Worm (Caenorhabditis elegans): Measurements from ENCODE around the gene T06D8.2.

T06D8.2 gene

ce11 chrII:11236274-11236673 is 9.8 kb downstream of the T06D8.2 start, which contains the start of gene cchl-1:
Gene cchl-1 (minus strand): TSS chrII:11236387.
- TF ChIP-seq unc-62 (GFP tag; optimal IDR thresholded peaks at IDR 0.05), result no peak

- no peak for TF ChIP-seq unc-62 (GFP tag; optimal IDR thresholded peaks at IDR 0.05)
Observed at ce11 chrII:11237099-11237498, 10.6 kb downstream of the T06D8.2 start, which contains the start of gene fndc-1. Gene fndc-1 (minus strand): TSS chrII:11237325.

ce11 chrII:11238869-11239647 is 12.6 kb downstream of the T06D8.2 start, which contains the start of the genes rpn-9 and T06D8.9:
Gene rpn-9 (minus strand): TSS chrII:11238919.
Gene T06D8.9 (plus strand): TSS chrII:11239597.
- no peak for TF ChIP-seq unc-62 (GFP tag; optimal IDR thresholded peaks at IDR 0.05)

DNA sequence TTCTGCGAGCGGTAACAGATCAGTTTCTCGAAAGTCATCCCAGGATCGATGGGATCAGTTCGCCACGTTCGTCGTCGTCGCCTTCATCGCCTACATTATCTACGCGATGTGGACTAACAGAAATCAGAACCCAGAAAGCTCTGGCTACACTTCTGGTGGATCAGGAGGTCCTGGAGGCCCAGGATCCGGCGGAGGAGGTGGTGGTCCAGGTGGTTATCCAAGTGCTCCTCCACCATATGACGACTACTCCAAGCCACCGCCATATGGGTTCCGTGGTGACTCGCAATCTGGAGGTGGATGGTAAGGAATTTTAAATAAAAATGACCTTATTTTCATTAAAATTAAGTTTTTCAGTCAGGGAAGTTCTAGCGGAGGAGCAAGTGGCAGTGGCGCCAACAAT is 13.7 kb downstream of the T06D8.2 start:
- TF ChIP-seq unc-62 (GFP tag; optimal IDR thresholded peaks at IDR 0.05), result no peak

- no peak for TF ChIP-seq unc-62 (GFP tag; optimal IDR thresholded peaks at IDR 0.05)
Observed at ce11 chrII:11240963-11241362, 14.5 kb downstream of the T06D8.2 start.

DNA sequence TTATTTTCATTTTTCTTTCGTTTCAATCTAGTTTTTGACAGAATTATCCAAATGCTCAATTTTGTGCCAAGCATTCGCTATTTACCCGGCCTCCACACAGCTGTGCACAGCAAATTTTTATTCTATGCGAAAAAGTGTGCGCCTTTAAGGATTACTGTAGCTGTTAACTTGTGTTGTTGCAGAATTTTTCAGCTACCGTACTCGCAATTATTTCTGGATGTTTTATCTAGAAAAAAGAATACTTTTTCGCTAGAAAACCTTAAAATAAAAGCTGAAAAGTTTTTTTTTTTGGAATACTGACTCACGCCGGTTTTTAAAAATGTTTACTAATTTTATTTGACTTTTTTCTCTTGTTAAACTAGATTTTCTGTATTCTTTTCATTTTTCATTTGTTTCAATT is 15.0 kb downstream of the T06D8.2 start:
- no peak for TF ChIP-seq unc-62 (GFP tag; optimal IDR thresholded peaks at IDR 0.05)

- TF ChIP-seq unc-62 (GFP tag; optimal IDR thresholded peaks at IDR 0.05), result no peak
Observed at ce11 chrII:11242918-11243317, 16.4 kb downstream of the T06D8.2 start.

- TF ChIP-seq unc-62 (GFP tag; optimal IDR thresholded peaks at IDR 0.05), result no peak
Observed at ce11 chrII:11246506-11246905, 20.0 kb downstream of the T06D8.2 start.

- no peak for TF ChIP-seq unc-62 (GFP tag; optimal IDR thresholded peaks at IDR 0.05)
Observed at ce11 chrII:11247414-11247813, 20.9 kb downstream of the T06D8.2 start, which contains the start of gene T06D8.10. Gene T06D8.10 (minus strand): TSS chrII:11247514.

DNA sequence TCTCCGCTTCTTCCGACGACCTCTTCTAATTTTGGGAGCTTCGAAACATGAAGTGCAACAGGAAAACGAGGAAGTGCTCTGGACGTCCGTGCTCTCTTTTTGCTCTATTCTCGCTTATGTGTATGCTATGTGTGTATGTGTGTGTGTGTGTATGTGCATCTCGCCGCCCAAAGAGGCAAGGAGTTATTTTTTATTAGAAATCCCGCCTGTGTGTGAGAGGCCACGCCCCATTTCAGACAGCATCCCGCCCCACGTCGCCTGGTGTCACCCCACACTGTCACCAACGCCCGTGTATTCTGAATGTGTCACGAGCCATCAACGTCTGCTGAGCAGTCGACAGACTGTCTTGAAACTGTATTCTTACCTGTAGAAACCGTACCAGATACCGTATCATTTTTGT is 29.1 kb downstream of the T06D8.2 start, which contains the start of gene T05B9.2:
Gene T05B9.2, plus strand, starts transcription at position 301 of the 400 bp plus-strand sequence.
- TF ChIP-seq unc-62 (GFP tag; optimal IDR thresholded peaks at IDR 0.05), result no peak

DNA sequence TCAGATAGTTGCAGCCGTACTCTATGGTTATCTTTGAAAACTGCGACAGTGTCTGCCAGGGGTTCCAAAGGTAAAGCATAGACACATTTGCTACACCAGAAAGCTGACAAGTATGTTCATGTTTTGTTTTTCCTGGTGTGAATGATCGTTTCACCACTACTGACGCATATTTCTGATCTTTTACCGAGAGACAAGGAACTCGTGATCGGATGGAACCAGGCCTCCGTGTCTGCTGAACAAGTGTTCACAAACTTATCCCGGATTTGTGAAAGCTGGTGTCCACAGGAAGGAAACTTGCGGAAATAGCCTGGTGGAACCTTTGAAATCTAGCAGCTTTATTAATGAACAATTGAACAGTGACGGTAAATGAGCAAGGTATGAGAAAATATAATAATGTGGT is 33.3 kb downstream of the T06D8.2 start:
- no peak for TF ChIP-seq unc-62 (GFP tag; optimal IDR thresholded peaks at IDR 0.05)

DNA sequence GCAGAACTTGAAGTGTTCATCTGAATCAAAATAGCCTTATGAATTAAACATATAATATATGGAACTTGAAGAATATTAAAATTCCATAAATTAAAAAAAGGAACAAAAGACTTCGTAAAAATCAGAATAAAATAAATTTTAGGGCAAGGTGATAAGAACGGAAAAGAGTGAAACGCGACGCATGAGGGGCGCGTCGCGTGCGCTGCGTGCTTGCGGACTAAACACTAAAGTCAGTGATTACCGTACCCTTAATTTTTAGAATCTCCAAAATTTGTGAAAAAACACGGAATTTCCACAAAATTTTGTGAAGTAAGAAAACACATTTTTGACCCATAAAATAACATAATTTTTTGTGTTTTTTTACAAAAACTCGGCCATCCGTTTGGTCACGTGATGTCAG is 34.7 kb downstream of the T06D8.2 start, which contains the start of gene T05B9.1:
Gene T05B9.1, minus strand, starts transcription at position 20 of the 400 bp plus-strand sequence.
- no peak for TF ChIP-seq unc-62 (GFP tag; optimal IDR thresholded peaks at IDR 0.05)

DNA sequence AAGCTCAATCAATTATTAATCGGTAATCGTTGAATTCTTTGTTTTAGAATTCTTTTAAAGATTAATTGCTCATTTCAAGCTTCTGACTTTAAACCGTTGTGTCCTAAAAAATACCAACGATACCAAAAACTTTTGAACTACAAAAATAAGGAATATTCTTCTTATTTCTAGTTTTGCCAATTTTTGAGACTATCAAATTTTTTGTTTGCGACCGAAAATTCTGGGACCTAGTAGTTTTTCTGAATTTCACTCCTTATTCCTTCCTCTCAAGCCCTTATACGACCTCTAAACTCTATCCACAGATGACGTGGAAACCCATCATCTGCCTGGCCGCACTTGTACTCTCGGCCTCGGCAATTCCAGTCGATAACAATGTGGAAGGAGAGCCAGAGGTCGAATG is 42.3 kb downstream of the T06D8.2 start, which contains the start of gene cut-1:
Gene cut-1, plus strand, starts transcription at position 301 of the 400 bp plus-strand sequence.
- no peak for TF ChIP-seq unc-62 (GFP tag; optimal IDR thresholded peaks at IDR 0.05)

DNA sequence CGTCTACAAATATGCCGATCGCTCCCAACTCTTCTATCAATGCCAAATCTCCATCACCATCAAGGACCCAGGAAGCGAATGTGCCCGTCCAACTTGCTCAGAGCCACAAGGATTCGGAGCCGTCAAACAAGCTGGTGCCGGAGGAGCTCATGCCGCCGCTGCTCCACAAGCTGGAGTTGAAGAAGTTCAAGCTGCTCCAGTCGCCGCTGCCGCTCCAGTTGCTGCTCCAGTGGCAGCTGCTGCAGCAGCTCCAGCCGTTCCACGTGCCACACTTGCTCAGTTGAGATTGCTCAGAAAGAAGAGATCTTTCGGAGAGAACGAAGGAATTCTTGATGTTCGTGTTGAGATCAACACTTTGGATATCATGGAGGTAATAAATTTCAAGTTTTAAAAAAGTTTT is 44.4 kb downstream of the T06D8.2 start:
- TF ChIP-seq unc-62 (GFP tag; optimal IDR thresholded peaks at IDR 0.05), result no peak

- no peak for TF ChIP-seq unc-62 (GFP tag; optimal IDR thresholded peaks at IDR 0.05)
Observed at ce11 chrII:11274876-11275275, 48.4 kb downstream of the T06D8.2 start.

DNA sequence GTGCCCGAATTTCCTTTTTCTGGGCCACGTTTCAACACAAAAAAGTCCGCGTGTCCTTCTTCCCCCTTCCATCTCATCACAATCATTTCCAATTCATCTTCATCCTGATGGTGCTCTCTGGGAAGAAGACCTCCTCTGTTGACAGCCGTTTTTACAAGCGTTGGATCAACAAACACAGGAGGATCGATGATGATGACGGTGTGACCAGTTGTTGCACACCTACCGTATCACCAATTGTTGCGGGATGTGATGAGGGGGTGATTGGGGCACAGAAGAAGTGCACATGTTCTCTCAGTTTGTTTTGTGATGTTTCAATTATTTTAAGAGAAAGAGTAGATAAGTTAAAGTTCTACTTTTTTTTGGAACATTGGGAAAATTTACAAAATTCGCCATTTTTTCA is 49.0 kb downstream of the T06D8.2 start:
- no peak for TF ChIP-seq unc-62 (GFP tag; optimal IDR thresholded peaks at IDR 0.05)

DNA sequence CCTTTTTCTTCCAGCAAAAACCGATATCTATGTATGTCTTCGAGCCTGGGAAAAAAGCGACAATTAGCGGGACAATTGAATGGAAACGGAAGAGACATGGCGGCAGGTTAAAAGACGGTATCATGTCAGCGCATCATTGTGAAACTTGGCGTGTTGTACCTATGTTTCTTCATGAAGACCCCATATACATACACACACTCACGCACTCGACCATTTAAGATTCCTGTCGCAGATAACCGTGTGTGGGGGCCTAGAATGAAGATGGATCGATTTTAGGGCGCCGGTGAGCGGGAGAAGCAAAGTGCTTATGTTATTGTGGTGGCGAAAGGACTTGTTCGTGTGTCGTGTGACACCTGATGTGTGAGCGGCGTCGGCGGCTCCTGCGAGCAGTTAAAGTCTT is 50.4 kb downstream of the T06D8.2 start:
- no peak for TF ChIP-seq unc-62 (GFP tag; optimal IDR thresholded peaks at IDR 0.05)

Measured in whole organism, dauer.